Fruit fly (Drosophila melanogaster) Kc167 (cell line): ENCODE measurements around the gene CG14212.

Source experiments
- Myc ChIP-seq: fragments of >200 bp; optimal IDR thresholded peaks from 2 replicates; lab custom pipeline; 2017; ENCODE audit warnings: missing external identifiers
- Sin3A ChIP-seq: fragments of >200 bp; optimal IDR thresholded peaks from 2 replicates; lab custom pipeline; 2018; ENCODE audit warnings: missing external identifiers
- h ChIP-seq: fragments of >200 bp; optimal IDR thresholded peaks from 3 replicates; lab custom pipeline; 2018; ENCODE audit warnings: missing external identifiers
- insv ChIP-seq: fragments of >200 bp; optimal IDR thresholded peaks from 3 replicates; lab custom pipeline; 2018; ENCODE audit warnings: missing external identifiers
- psq ChIP-seq: fragments of >200 bp; optimal IDR thresholded peaks from 2 replicates; lab custom pipeline; 2017; ENCODE audit warnings: missing external identifiers
- ttk ChIP-seq: sonication (Bioruptor generic); optimal IDR thresholded peaks from 2 replicates; lab custom pipeline; 2017; ENCODE audit warnings: missing external identifiers

The CG14212 gene

DNA sequence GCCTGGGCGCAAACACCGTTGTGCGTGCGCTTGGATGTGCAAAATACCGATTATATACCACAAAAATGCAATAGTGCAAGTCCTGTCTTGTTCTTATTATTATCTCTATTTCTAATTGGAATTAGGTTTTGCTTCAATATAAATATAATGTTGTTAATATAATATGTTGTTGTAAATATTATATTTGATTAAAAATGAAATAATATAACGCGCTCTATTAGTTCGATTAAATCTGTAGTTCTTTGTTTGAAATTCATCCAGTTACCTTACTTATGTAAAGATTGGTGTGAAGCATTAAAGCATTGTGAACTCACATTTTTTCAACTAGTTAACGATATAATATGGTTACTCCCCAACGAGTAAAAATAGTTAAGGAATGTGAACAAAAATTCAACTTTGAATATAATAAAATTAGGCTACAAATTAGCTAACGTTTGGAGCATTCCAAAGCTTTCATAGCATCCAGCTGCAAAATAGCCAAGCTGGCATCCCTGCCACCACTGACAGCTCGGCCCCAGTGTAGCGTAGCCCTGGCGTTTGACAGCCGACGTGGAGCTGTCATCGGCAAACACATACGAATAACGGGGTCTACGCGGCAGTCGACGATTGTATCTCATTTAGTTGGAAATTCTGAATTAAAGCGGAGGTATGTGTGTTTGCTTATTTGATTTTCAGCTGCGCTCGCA, 17.5 kb downstream of the CG14212 start, which contains the start of the genes CG12237 and Sec61gamma:
TSS of gene CG12237 (minus strand) at position 51 of the 686 bp plus-strand sequence.
TSS of gene Sec61gamma (plus strand) at position 509 of the 686 bp plus-strand sequence.
- TF ChIP-seq insv (no peak), h (lab: Kevin White, UChicago) (no peak), Sin3A (lab: Kevin White, UChicago) (no peak), Myc (lab: Kevin White, UChicago) (no peak), psq (lab: Kevin White, UChicago) (no peak), ttk (lab: Kevin White, UChicago) (no peak)

DNA sequence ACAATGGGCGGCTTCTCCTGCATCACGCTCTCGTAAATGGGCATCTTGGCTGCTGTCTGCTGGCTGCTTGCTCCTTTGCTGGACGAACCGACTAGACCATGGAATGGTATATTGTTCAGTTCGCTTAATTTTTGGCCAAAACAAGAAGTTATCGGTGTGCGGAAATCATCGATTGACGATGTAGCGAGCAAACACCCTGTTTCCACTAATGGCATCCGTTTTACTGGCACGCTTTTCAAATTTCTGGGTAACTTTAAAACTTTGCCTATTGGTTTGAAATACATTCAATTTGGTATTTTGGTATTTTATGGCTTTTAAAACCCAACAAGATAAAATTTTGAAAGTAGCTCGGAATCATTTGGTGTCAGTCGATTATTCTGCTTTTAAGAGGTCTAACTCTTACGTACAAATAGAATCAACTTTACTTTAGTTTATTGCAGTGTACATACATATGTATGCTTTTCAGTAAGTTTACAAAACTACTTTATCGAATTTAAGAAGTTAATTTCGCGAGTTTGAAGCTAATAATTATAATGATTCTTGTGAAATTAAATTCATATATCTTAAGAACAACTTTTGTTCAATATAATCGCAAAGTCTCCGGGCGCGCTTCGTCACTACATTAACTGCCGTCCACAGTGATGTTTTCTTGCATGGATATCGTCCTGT, 20.5 kb downstream of the CG14212 start, which contains the start of gene Arp10:
TSS of gene Arp10 (minus strand) at position 304 of the 669 bp plus-strand sequence.
- TF ChIP-seq h (lab: Kevin White, UChicago): no peak
- TF ChIP-seq Sin3A (lab: Kevin White, UChicago): no peak
- TF ChIP-seq psq (lab: Kevin White, UChicago): no peak
- no peak for TF ChIP-seq Myc (lab: Kevin White, UChicago)
- no peak for TF ChIP-seq insv
- TF ChIP-seq ttk (lab: Kevin White, UChicago): no peak

DNA sequence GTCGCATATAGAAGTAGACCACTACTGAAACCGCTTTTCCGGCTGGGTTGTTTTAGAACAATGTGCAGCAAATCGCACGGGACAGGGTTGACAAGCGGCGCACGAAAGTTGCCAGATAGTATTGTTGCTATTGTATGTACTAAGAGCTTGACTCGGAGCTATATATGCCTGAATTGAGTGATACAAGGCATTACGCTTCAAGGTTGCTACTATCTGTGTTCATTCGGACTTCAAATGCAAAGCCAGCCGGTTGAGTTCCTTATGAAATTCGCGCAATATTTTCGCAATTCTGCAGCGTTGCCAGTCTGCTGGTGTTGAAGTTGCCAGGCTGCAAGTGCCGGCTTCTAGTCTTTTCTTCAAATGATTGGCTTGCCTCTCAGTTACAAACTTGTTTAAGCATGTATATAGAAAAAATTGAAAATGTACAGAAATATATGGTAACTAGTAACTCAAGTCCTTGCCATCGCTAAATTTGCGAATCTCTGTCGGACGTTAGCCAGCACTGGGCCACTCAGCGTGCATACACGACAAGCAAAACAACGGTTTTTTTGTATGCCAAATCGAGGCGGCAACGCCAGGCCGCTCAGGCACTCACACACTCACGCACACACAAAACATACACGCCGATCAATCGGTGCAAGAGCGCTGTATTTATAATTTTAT, 26.4 kb downstream of the CG14212 start, which contains the start of the genes Ranbp21 and Elys:
TSS of gene Ranbp21 (minus strand) at position 513 of the 663 bp plus-strand sequence.
TSS of gene Elys (plus strand) at position 549 of the 663 bp plus-strand sequence.
- no peak for TF ChIP-seq ttk (lab: Kevin White, UChicago)
- TF ChIP-seq h (lab: Kevin White, UChicago): no peak
- no peak for TF ChIP-seq Myc (lab: Kevin White, UChicago)
- no peak for TF ChIP-seq psq (lab: Kevin White, UChicago)
- no peak for TF ChIP-seq Sin3A (lab: Kevin White, UChicago)
- no peak for TF ChIP-seq insv

DNA sequence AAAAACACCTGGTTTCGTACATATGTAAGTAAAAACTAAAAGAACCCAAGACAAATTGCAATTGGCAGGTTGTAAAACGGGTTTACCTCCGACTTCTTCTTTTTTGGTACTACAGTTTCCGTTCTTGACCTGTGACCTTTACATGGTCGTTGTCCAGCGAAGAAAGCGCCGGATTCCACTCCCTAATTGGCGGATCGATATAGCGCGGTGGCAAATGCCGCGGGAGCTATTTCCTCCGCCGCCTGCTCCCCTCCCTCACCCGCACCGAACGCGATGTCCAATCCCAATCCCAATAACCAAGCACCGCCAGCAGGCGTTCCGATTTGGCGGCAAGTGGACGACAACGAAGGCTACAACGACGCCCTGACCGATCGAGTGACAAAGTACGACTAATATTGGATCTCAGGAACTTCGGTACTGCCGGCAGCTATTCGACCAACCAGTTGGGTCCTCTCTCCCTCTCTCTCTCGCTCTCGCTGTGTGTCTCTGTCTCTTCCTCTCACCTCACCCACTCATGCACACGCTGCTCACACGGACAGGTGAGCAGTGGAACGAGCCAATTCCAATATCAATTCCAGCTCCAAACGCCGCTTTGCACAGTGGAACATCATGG, 37.2 kb downstream of the CG14212 start:
- TF ChIP-seq psq (lab: Kevin White, UChicago): no peak
- TF ChIP-seq Sin3A (lab: Kevin White, UChicago): no peak
- TF ChIP-seq ttk (lab: Kevin White, UChicago): no peak
- no peak for TF ChIP-seq insv
- no peak for TF ChIP-seq h (lab: Kevin White, UChicago)
- no peak for TF ChIP-seq Myc (lab: Kevin White, UChicago)

DNA sequence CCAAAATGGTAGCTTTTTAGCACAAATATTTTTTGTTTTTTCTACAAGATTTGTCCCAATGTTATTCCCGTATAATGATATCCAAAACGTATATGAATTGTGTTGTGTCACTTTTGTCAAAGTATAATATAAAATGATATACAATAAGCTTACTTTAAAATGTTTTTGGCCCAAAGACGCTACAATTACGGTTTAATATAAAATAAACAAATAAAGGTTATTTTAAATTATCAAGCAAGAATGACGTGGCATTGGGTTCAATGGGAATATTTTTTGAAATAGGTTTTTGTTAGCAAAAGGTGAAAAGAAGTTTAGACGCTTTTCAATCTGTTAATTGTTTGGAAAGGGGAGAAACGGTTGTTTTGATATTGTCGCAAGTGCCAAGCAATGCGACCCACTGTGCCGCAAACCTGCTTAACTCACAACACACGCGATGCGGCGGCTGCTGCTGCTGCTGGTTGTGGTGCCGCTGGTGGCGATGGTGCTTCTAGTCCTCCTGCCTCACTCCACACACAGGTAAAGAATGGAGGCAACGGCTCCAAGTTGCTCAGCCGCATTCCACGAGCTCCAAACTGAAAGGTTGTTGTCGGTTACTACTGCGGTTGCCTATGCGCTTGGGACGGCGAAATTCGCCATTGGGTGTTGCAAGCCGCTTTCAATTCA, 37.8 kb downstream of the CG14212 start:
- TF ChIP-seq ttk (lab: Kevin White, UChicago) (no peak), Myc (lab: Kevin White, UChicago) (no peak), psq (lab: Kevin White, UChicago) (no peak), Sin3A (lab: Kevin White, UChicago) (no peak), h (lab: Kevin White, UChicago) (no peak), insv (no peak)

DNA sequence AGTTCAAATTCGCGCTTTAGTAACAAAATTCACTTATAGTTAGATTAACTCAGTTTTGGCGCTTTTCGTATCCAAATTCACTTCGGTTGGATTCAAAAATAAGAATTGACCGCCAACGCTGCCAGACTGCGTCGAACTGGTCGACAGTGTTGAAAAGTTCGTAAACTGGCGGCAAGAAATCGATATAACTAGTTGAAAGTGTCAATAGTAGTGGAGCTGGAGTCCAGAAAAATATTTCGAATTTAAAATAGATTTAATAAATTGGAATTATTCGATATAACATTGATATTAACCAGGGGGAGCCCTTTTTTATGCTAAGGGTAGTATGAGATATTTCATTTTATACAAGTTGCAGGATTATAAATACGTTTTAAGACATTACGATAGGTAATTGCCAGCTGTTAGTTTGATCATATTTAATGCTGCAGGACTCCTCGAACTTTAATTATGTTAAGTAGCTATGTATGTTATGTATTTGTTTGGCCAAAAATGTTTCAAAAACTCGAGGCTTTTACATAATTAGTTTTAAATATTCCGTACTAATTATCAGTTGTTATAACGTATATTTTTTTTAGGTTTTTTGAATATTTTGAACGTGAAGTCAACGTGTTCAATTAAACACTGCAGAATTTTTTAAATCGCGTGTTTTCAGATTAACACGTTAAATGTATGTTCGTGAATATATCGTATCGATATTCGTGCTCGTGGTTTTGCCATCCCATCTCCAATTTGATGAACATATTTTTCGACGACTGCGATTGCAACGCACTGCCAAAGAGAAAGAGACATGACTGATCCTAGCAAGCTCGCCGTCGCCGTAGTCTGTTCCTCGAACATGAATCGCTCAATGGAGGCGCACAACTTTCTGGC, 38.6 kb downstream of the CG14212 start, which contains the start of the genes CG14223 and Ssu72:
TSS of gene CG14223 (minus strand) at position 113 of the 870 bp plus-strand sequence.
TSS of gene Ssu72 (plus strand) at position 703 of the 870 bp plus-strand sequence.
- TF ChIP-seq Sin3A (lab: Kevin White, UChicago): no peak
- TF ChIP-seq h (lab: Kevin White, UChicago): no peak
- TF ChIP-seq insv: no peak
- no peak for TF ChIP-seq psq (lab: Kevin White, UChicago)
- no peak for TF ChIP-seq Myc (lab: Kevin White, UChicago)
- no peak for TF ChIP-seq ttk (lab: Kevin White, UChicago)

DNA sequence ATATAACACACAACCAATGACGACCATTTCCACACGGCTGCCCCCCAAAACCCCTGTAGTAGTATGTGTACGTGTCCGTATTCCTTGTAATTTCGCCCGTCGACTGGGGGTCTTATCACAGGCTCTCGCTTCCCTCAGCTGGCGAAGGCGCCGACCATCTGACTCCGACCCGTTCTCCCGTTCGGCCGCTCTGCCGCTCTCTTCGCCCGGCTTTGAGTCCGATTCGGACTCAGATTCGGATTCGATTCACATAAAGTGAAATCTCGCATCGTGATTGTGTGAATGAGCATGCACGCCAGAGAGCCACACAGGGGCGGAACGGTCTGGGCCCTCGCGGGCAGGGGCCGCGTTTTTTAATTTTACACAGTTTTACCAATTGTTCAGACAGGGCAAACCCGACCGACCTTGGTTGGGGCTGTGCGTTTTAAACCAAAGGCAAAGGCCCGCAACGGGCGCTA, 40.2 kb downstream of the CG14212 start:
- no peak for TF ChIP-seq Sin3A (lab: Kevin White, UChicago)
- no peak for TF ChIP-seq insv
- TF ChIP-seq h (lab: Kevin White, UChicago): no peak
- TF ChIP-seq ttk (lab: Kevin White, UChicago): no peak
- no peak for TF ChIP-seq psq (lab: Kevin White, UChicago)
- TF ChIP-seq Myc (lab: Kevin White, UChicago): no peak

DNA sequence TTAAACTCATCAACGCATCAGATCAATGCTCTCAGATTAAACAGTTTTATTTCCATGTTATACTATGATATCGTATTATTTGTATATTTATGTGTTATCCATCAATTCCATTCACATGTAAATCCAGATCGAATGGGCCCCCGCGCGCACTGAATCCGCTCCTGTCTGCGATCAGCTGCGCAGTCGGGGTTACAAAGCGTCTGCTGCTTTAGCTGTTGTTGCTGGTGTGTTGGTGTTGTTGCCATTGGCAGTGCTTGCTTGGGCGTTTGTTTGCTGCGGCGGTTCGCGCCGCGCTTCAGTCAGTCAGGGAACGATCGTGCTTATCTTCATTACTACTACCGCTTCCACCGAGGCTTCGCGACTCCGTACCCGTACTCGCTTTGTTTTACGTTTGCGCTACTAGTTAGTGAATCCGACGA, 41.5 kb downstream of the CG14212 start, which contains the start of gene Zw:
TSS of gene Zw (plus strand) at position 262 of the 419 bp plus-strand sequence.
- TF ChIP-seq psq (lab: Kevin White, UChicago) (no peak), insv (no peak), ttk (lab: Kevin White, UChicago) (no peak), Myc (lab: Kevin White, UChicago) (no peak), h (lab: Kevin White, UChicago) (no peak), Sin3A (lab: Kevin White, UChicago) (no peak)

DNA sequence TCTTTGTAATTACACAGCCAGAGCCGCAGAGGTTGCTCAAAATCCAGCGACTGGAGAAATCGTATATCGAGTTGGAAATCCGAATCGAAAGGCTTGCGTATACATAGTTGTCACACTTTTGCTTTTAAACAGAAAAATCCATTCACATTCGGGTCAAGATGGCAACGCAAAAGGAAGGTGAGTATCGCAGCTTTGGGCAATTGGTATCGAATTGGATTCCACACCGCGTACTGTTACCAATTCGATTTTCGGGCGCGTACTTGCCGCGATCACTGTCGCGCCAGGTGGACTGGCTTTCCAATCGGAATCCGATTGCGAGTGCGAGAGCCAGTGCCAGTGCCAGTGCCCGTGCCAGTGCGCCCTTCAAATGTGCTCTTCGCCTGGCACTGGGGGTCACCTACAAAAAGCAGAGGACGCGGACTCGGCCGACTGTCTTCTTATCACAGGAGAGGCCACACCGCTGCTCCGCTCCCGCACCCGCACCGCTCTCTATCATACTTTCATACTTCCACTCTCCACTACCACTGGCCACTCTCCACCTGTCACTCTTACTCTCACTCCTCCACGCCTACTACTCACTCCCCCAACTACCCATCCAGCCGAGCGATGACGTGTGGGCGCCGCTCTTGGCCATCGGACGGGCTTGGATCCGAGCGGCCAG, 42.1 kb downstream of the CG14212 start:
- TF ChIP-seq Sin3A (lab: Kevin White, UChicago) (no peak), Myc (lab: Kevin White, UChicago) (no peak), ttk (lab: Kevin White, UChicago) (no peak), h (lab: Kevin White, UChicago) (no peak), insv (no peak), psq (lab: Kevin White, UChicago) (no peak)
